Fruit fly (Drosophila melanogaster) whole organism, pupa: ENCODE results near the gene beat-Ib.

Experiments used
- CG10348 ChIP-seq: fragments of 200-800 bp; sonication (Bioruptor generic); IDR thresholded peaks from 2 replicates; pipeline ENCODE4 v1.3.6; 2022; ENCODE audit warnings: missing biosample characterization, missing genetic modification characterization
- CG12605 ChIP-seq: fragments of 200-800 bp; sonication (Bioruptor generic); IDR thresholded peaks from 2 replicates; pipeline ENCODE4 v1.3.6; 2022; ENCODE audit warnings: missing biosample characterization, missing genetic modification characterization
- CG32121 ChIP-seq: fragments of 200-800 bp; sonication (Bioruptor generic); IDR thresholded peaks from 2 replicates; pipeline ENCODE4 v1.3.6; 2022; ENCODE audit warnings: missing biosample characterization, missing genetic modification characterization
- D1 ChIP-seq: fragments of 200-800 bp; sonication (Bioruptor generic); optimal IDR thresholded peaks from 2 replicates; lab custom pipeline; 2018; ENCODE audit warnings: missing biosample characterization, mild to moderate bottlenecking, missing genetic modification characterization, moderate library complexity
- EcR ChIP-seq: fragments of 200-800 bp; sonication (Bioruptor generic); optimal IDR thresholded peaks from 3 replicates; lab custom pipeline; 2019; ENCODE audit warnings: missing biosample characterization, missing genetic modification characterization, mild to moderate bottlenecking, moderate library complexity, missing genetic modification reagents

DNA sequence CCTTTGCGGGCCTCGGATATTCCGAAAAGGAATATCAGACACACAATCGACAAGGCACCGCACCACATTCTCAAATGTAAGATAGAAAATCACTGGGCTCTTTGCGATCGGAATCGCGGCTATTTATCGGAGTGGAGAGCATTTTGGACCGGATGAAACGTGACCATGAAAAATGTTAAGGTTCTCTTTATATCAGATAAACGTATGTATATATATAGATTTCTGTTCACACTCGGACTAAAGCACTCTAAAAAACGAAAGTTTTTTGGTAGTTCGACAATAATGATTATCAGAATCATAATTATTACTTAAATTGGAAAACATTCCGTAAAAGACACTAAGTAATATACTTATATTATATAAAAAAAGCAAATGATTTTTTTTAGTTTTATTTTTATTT, 59.9 kb downstream of the beat-Ib start, which contains the start of gene CG31821:
- no peak for TF ChIP-seq CG32121 (GFP tag; lab: Robert Waterston, UW)
- no peak for TF ChIP-seq CG12605 (GFP tag; lab: Robert Waterston, UW)
- TF ChIP-seq D1 (tag; lab: Kevin White, UChicago), result no peak
- no peak for TF ChIP-seq CG10348
- TF ChIP-seq EcR (GFP tag; lab: Kevin White, UChicago), result no peak
